Worm (Caenorhabditis elegans): ENCODE results near the gene srh-38.

The srh-38 gene

ce11 chrV:2945602-2946001 is 23.1 kb upstream of the srh-38 start, which contains the start of gene srh-87:
Gene srh-87 (minus strand): TSS chrV:2945702.
- TF ChIP-seq F52B5.7 (tag; optimal IDR thresholded peaks at IDR 0.05) (no peak), ztf-25 (GFP tag; IDR thresholded peaks at IDR 0.05) (no peak), lsy-27 (tag; optimal IDR thresholded peaks at IDR 0.05; ENCODE audit: borderline replicate concordance, insufficient read depth) (no peak), unc-130 (GFP tag; optimal IDR thresholded peaks at IDR 0.05) (no peak)

ce11 chrV:2943859-2944258 is 21.4 kb upstream of the srh-38 start, which contains the start of gene srw-137:
Gene srw-137 (minus strand): TSS chrV:2943959.
- TF ChIP-seq sdz-38 (tag; optimal IDR thresholded peaks at IDR 0.05) (no peak), nfyb-1 (GFP tag; IDR thresholded peaks at IDR 0.05) (no peak), D2030.7 (GFP tag; IDR thresholded peaks at IDR 0.05) (no peak), tlf-1 (GFP tag; optimal IDR thresholded peaks at IDR 0.05) (no peak), Y53G8AR.9 (GFP tag; conservative IDR thresholded peaks at IDR 0.05) (no peak), hsf-1 (GFP tag; IDR thresholded peaks at IDR 0.05) (no peak), ama-1 (optimal IDR thresholded peaks at IDR 0.05) (no peak), ama-1 (GFP tag; optimal IDR thresholded peaks at IDR 0.05) (no peak), K12H6.12 (tag; optimal IDR thresholded peaks at IDR 0.05) (no peak), F37B4.10 (GFP tag; IDR thresholded peaks at IDR 0.05) (no peak), attf-5 (GFP tag; optimal IDR thresholded peaks at IDR 0.05) (no peak), F57C9.4 (tag; optimal IDR thresholded peaks at IDR 0.05) (no peak), ceh-79 (tag; optimal IDR thresholded peaks at IDR 0.05) (no peak), dox-1 (GFP tag; IDR thresholded peaks at IDR 0.05) (no peak), attf-3 (GFP tag; conservative IDR thresholded peaks at IDR 0.05) (no peak), C06A6.2 (GFP tag; conservative IDR thresholded peaks at IDR 0.05) (no peak), F22D6.2 (tag; optimal IDR thresholded peaks at IDR 0.05) (no peak)

- no peak for TF ChIP-seq let-526 (GFP tag; IDR thresholded peaks at IDR 0.05)
- TF ChIP-seq ceh-79 (tag; optimal IDR thresholded peaks at IDR 0.05) = no peak
- TF ChIP-seq snpc-1.1 (tag; optimal IDR thresholded peaks at IDR 0.05; ENCODE audit: insufficient read depth) = no peak
- no peak for TF ChIP-seq C17E4.6 (GFP tag; IDR thresholded peaks at IDR 0.05)
- no peak for TF ChIP-seq ZK185.1 (tag; optimal IDR thresholded peaks at IDR 0.05; ENCODE audit: poor library complexity, severe bottlenecking)
- TF ChIP-seq madf-3 (GFP tag; IDR thresholded peaks at IDR 0.05) = no peak
- TF ChIP-seq hsf-1 (GFP tag; IDR thresholded peaks at IDR 0.05) = no peak
- no peak for TF ChIP-seq repo-1 (tag; optimal IDR thresholded peaks at IDR 0.05)
- no peak for TF ChIP-seq nhr-80 (tag; optimal IDR thresholded peaks at IDR 0.05)
- no peak for TF ChIP-seq cebp-1 (GFP tag; IDR thresholded peaks at IDR 0.05)
- no peak for TF ChIP-seq cebp-1 (tag; optimal IDR thresholded peaks at IDR 0.05)
- TF ChIP-seq rec-8 (tag; optimal IDR thresholded peaks at IDR 0.05) = no peak
- no peak for TF ChIP-seq tbx-9 (tag; optimal IDR thresholded peaks at IDR 0.05; ENCODE audit: borderline replicate concordance)
- TF ChIP-seq attf-5 (GFP tag; optimal IDR thresholded peaks at IDR 0.05) = no peak
These were observed 19.8 kb upstream of the srh-38 start for ce11 chrV:2942247-2942646.

ce11 chrV:2941405-2941804 is 18.9 kb upstream of the srh-38 start, which contains the start of gene srw-143:
Gene srw-143 (minus strand): TSS chrV:2941505.
- TF ChIP-seq rcor-1 (GFP tag; IDR thresholded peaks at IDR 0.05) (no peak), ccch-3 (GFP tag; optimal IDR thresholded peaks at IDR 0.05) (no peak), ceh-91 (GFP tag; IDR thresholded peaks at IDR 0.05) (no peak), F23B12.7 (tag; optimal IDR thresholded peaks at IDR 0.05; ENCODE audit: insufficient read depth) (no peak), nhr-120 (GFP tag; IDR thresholded peaks at IDR 0.05) (no peak), ekl-4 (GFP tag; IDR thresholded peaks at IDR 0.05) (no peak), egrh-3 (GFP tag; IDR thresholded peaks at IDR 0.05) (no peak), F22D6.2 (tag; optimal IDR thresholded peaks at IDR 0.05) (no peak), rec-8 (tag; optimal IDR thresholded peaks at IDR 0.05) (no peak), K11D2.4 (GFP tag; IDR thresholded peaks at IDR 0.05) (no peak), D2030.7 (GFP tag; IDR thresholded peaks at IDR 0.05) (no peak), ceh-40 (GFP tag; IDR thresholded peaks at IDR 0.05) (no peak), dpl-1 (GFP tag; optimal IDR thresholded peaks at IDR 0.05) (no peak), lir-1 (GFP tag; conservative IDR thresholded peaks at IDR 0.05) (no peak), hsf-1 (GFP tag; IDR thresholded peaks at IDR 0.05) (no peak)
